Worm (Caenorhabditis elegans) whole organism, late embryonic: Measurements from ENCODE around the gene nipi-4.

Experiments used
- C38D4.7 ChIP-seq: fragments of 200-800 bp; sonication (Bioruptor generic); optimal IDR thresholded peaks from 2 replicates; lab custom pipeline; 2018; ENCODE audit warnings: mild to moderate bottlenecking, missing genetic modification characterization, moderate library complexity, missing compliant biosample characterization
- K09A11.1 ChIP-seq: sonication (generic microtip); optimal IDR thresholded peaks from 2 replicates; lab custom pipeline; 2017; ENCODE audit warnings: antibody characterized with exemption, mild to moderate bottlenecking, missing genetic modification characterization, missing compliant biosample characterization; ENCODE audit not compliant: insufficient read depth
- T23F11.4 ChIP-seq: fragments of 200-800 bp; sonication (Bioruptor generic); optimal IDR thresholded peaks from 2 replicates; lab custom pipeline; 2018; ENCODE audit warnings: mild to moderate bottlenecking, missing genetic modification characterization, missing compliant biosample characterization
- ceh-14 ChIP-seq: sonication (generic microtip); optimal IDR thresholded peaks from 2 replicates; lab custom pipeline; 2016; ENCODE audit warnings: missing genotype, missing genetic modification characterization, missing compliant biosample characterization
- ceh-19 ChIP-seq: fragments of 200-800 bp; sonication (Bioruptor generic); optimal IDR thresholded peaks from 2 replicates; lab custom pipeline; 2018; ENCODE audit warnings: mild to moderate bottlenecking, missing genetic modification characterization, missing compliant biosample characterization
- ceh-22 ChIP-seq: sonication (generic microtip); optimal IDR thresholded peaks from 2 replicates; lab custom pipeline; 2017; ENCODE audit warnings: missing biosample characterization, missing genetic modification characterization
- ceh-24 ChIP-seq: sonication (generic microtip); optimal IDR thresholded peaks from 2 replicates; lab custom pipeline; 2016; ENCODE audit warnings: mild to moderate bottlenecking, missing genetic modification characterization, missing compliant biosample characterization
- ceh-31 ChIP-seq: sonication (generic microtip); optimal IDR thresholded peaks from 2 replicates; lab custom pipeline; 2016; ENCODE audit warnings: missing genetic modification characterization, missing compliant biosample characterization
- ceh-34 ChIP-seq: sonication (generic microtip); optimal IDR thresholded peaks from 2 replicates; lab custom pipeline; 2016; ENCODE audit warnings: mild to moderate bottlenecking, missing genetic modification characterization, missing compliant biosample characterization
- ceh-9 ChIP-seq: sonication (generic microtip); optimal IDR thresholded peaks from 2 replicates; lab custom pipeline; 2016; ENCODE audit warnings: mild to moderate bottlenecking, missing genetic modification characterization, inconsistent platforms, missing compliant biosample characterization
- che-1 ChIP-seq: sonication (generic microtip); optimal IDR thresholded peaks from 2 replicates; lab custom pipeline; 2016; ENCODE audit warnings: mild to moderate bottlenecking, missing genetic modification characterization, missing compliant biosample characterization
- elt-2 ChIP-seq: sonication (generic microtip); optimal IDR thresholded peaks from 2 replicates; lab custom pipeline; 2016; ENCODE audit warnings: missing genetic modification reagents, missing genetic modification characterization, missing compliant biosample characterization
- elt-4 ChIP-seq: sonication (generic microtip); optimal IDR thresholded peaks from 2 replicates; lab custom pipeline; 2016; ENCODE audit warnings: missing genetic modification characterization, missing compliant biosample characterization
- fkh-10 ChIP-seq: fragments of 150-350 bp; optimal IDR thresholded peaks from 2 replicates; lab custom pipeline; 2014; ENCODE audit warnings: missing biosample characterization, missing genetic modification reagents, missing genetic modification characterization
- gmeb-2 ChIP-seq: sonication (generic microtip); optimal IDR thresholded peaks from 2 replicates; lab custom pipeline; 2016; ENCODE audit warnings: missing genetic modification characterization, inconsistent platforms, missing compliant biosample characterization
- hlh-13 ChIP-seq: fragments of 200-800 bp; sonication (Bioruptor generic); optimal IDR thresholded peaks from 2 replicates; lab custom pipeline; 2018; ENCODE audit warnings: mild to moderate bottlenecking, missing genetic modification characterization, missing compliant biosample characterization
- hlh-30 ChIP-seq: sonication (generic microtip); optimal IDR thresholded peaks from 2 replicates; lab custom pipeline; 2017; ENCODE audit warnings: antibody characterized with exemption, missing genetic modification characterization, missing compliant biosample characterization; ENCODE audit not compliant: insufficient read depth
- hlh-6 ChIP-seq: sonication (generic microtip); optimal IDR thresholded peaks from 2 replicates; lab custom pipeline; 2016; ENCODE audit warnings: missing genotype, missing genetic modification characterization, missing compliant biosample characterization
- madf-2 ChIP-seq: sonication (generic microtip); optimal IDR thresholded peaks from 2 replicates; lab custom pipeline; 2017; ENCODE audit warnings: missing genetic modification characterization, missing compliant biosample characterization
- mec-3 ChIP-seq: sonication (generic microtip); optimal IDR thresholded peaks from 2 replicates; lab custom pipeline; 2016; ENCODE audit warnings: borderline replicate concordance, missing genetic modification characterization, missing compliant biosample characterization
- npax-4 ChIP-seq: sonication (generic microtip); optimal IDR thresholded peaks from 2 replicates; lab custom pipeline; 2016; ENCODE audit warnings: missing genetic modification characterization, missing compliant biosample characterization
- odd-2 ChIP-seq: sonication (generic microtip); optimal IDR thresholded peaks from 2 replicates; lab custom pipeline; 2017; ENCODE audit warnings: antibody characterized with exemption, mild to moderate bottlenecking, missing genetic modification characterization, missing compliant biosample characterization
- pag-3 ChIP-seq: sonication (generic microtip); optimal IDR thresholded peaks from 2 replicates; lab custom pipeline; 2016; ENCODE audit warnings: missing compliant biosample characterization, missing genetic modification characterization, borderline replicate concordance
- pat-9 ChIP-seq: fragments of 200-800 bp; sonication (Bioruptor generic); optimal IDR thresholded peaks from 2 replicates; lab custom pipeline; 2018; ENCODE audit warnings: mild to moderate bottlenecking, missing genetic modification characterization, moderate library complexity, missing compliant biosample characterization
- pax-1 ChIP-seq: fragments of 150-350 bp; optimal IDR thresholded peaks from 2 replicates; lab custom pipeline; 2014; ENCODE audit warnings: missing biosample characterization, missing genetic modification characterization
- pha-2 ChIP-seq: sonication (generic microtip); optimal IDR thresholded peaks from 2 replicates; lab custom pipeline; 2017; ENCODE audit warnings: mild to moderate bottlenecking, missing genetic modification characterization, missing compliant biosample characterization
- pha-4 ChIP-seq: fragments of 150-350 bp; optimal IDR thresholded peaks from 2 replicates; lab custom pipeline; 2018; ENCODE audit warnings: missing biosample characterization, missing genetic modification reagents, missing genetic modification characterization
- pros-1 ChIP-seq: fragments of 150-350 bp; optimal IDR thresholded peaks from 2 replicates; lab custom pipeline; 2014; ENCODE audit warnings: missing biosample characterization, missing genetic modification reagents, missing genetic modification characterization
- ref-2 ChIP-seq: sonication (generic microtip); optimal IDR thresholded peaks from 2 replicates; lab custom pipeline; 2016; ENCODE audit warnings: missing genetic modification characterization, missing compliant biosample characterization
- sdc-2 ChIP-seq: sonication (generic microtip); optimal IDR thresholded peaks from 2 replicates; lab custom pipeline; 2016; ENCODE audit warnings: missing genotype, missing genetic modification characterization, missing compliant biosample characterization
- syd-9 ChIP-seq: sonication (generic microtip); optimal IDR thresholded peaks from 2 replicates; lab custom pipeline; 2016; ENCODE audit warnings: mild to moderate bottlenecking, missing genetic modification characterization, moderate library complexity, missing compliant biosample characterization
- tbx-7 ChIP-seq: sonication (generic microtip); optimal IDR thresholded peaks from 2 replicates; lab custom pipeline; 2016; ENCODE audit warnings: missing genotype, missing genetic modification characterization, missing compliant biosample characterization
- unc-42 ChIP-seq: sonication (generic microtip); optimal IDR thresholded peaks from 2 replicates; lab custom pipeline; 2016; ENCODE audit warnings: missing genotype, missing genetic modification characterization, missing compliant biosample characterization
- unc-55 ChIP-seq: sonication (generic microtip); optimal IDR thresholded peaks from 2 replicates; lab custom pipeline; 2017; ENCODE audit warnings: missing biosample characterization, missing genetic modification reagents, missing genetic modification characterization
- zip-5 ChIP-seq: sonication (generic microtip); optimal IDR thresholded peaks from 2 replicates; lab custom pipeline; 2016; ENCODE audit warnings: missing genetic modification characterization, missing compliant biosample characterization
- ztf-16 ChIP-seq: sonication (generic microtip); optimal IDR thresholded peaks from 2 replicates; lab custom pipeline; 2017; ENCODE audit warnings: missing genetic modification characterization, missing compliant biosample characterization

The nipi-4 gene

ce11 chrV:7863020-7863523, 7.5 kb downstream of the nipi-4 start, which contains the start of gene C37C3.10:
C37C3.10 (minus strand) TSS chrV:7863070.
- TF ChIP-seq pat-9 = no peak
- no peak for TF ChIP-seq ceh-31
- TF ChIP-seq hlh-30 (tag; lab: Kevin White, UChicago) = no peak
- no peak for TF ChIP-seq pha-4

- TF ChIP-seq ceh-24 (tag; lab: Kevin White, UChicago) (no peak), fkh-10 (GFP tag; lab: Kevin White, UChicago) (no peak), mec-3 (no peak), pag-3 (tag; lab: Kevin White, UChicago) (no peak), sdc-2 (tag; lab: Kevin White, UChicago) (no peak), tbx-7 (tag; lab: Kevin White, UChicago) (no peak), ceh-9 (tag; lab: Kevin White, UChicago) (no peak), npax-4 (tag; lab: Kevin White, UChicago) (no peak)
Observed at ce11 chrV:7861792-7862191, 8.8 kb downstream of the nipi-4 start, which contains the start of gene C37C3.17. C37C3.17 (minus strand) TSS chrV:7861892.

- TF ChIP-seq hlh-6 (tag; lab: Kevin White, UChicago) = no peak
- no peak for TF ChIP-seq ceh-19
- TF ChIP-seq C38D4.7 (GFP tag; lab: Kevin White, UChicago) = no peak
- TF ChIP-seq ceh-22 (tag; lab: Kevin White, UChicago) = no peak
- no peak for TF ChIP-seq pha-4
- TF ChIP-seq ceh-14 (tag; lab: Kevin White, UChicago) = no peak
- TF ChIP-seq elt-4 (tag; lab: Kevin White, UChicago) = no peak
- no peak for TF ChIP-seq zip-5 (tag; lab: Kevin White, UChicago)
- no peak for TF ChIP-seq unc-55 (GFP tag; lab: Kevin White, UChicago)
- TF ChIP-seq elt-2 (tag; lab: Kevin White, UChicago) = no peak
- TF ChIP-seq T23F11.4 (GFP tag; lab: Kevin White, UChicago) = no peak
- TF ChIP-seq ceh-9 (tag; lab: Kevin White, UChicago) = no peak
- TF ChIP-seq, all 69 proteins: peak for 0
Observed at ce11 chrV:7857931-7858330, 12.7 kb downstream of the nipi-4 start, which contains the start of gene C37C3.1. C37C3.1 (plus strand) TSS chrV:7857963.

- TF ChIP-seq hlh-30 (tag; lab: Kevin White, UChicago) (no peak), gmeb-2 (tag; lab: Kevin White, UChicago) (no peak), tbx-7 (tag; lab: Kevin White, UChicago) (no peak), sdc-2 (tag; lab: Kevin White, UChicago) (no peak), ref-2 (tag; lab: Kevin White, UChicago) (no peak), madf-2 (tag; lab: Kevin White, UChicago) (no peak), pha-2 (no peak)
Observed at ce11 chrV:7856641-7857040, 14.0 kb downstream of the nipi-4 start.

ce11 chrV:7855382-7855994, 15.1 kb downstream of the nipi-4 start, which contains the start of gene C37C3.2:
C37C3.2 (plus strand) TSS chrV:7855944.
- TF ChIP-seq hlh-13 (GFP tag; lab: Kevin White, UChicago) (no peak), hlh-30 (tag; lab: Kevin White, UChicago) (no peak), syd-9 (no peak), K09A11.1 (no peak), pax-1 (no peak), ceh-34 (no peak), odd-2 (no peak), unc-42 (no peak), che-1 (no peak), pros-1 (no peak), ztf-16 (tag; lab: Kevin White, UChicago) (no peak)
- TF ChIP-seq, all 69 proteins: peak for 0
